Fruit fly (Drosophila melanogaster) whole organism: ENCODE data around the gene CG4597.

Source experiments
- CG8478 ChIP-seq: fragments of >200 bp; optimal IDR thresholded peaks from 2 replicates; lab custom pipeline; 2018; ENCODE audit warnings: inconsistent platforms
- Dll ChIP-seq: fragments of >200 bp; optimal IDR thresholded peaks from 2 replicates; lab custom pipeline; 2017
- EcR ChIP-seq, 2 experiments: fragments of >200 bp; optimal IDR thresholded peaks; 2 replicates each; lab custom pipeline; 2017; ENCODE audit warnings: missing biosample characterization in 2 of 2, missing genetic modification characterization in 2 of 2, missing genetic modification reagents in 2 of 2
- pan ChIP-seq: fragments of >200 bp; optimal IDR thresholded peaks from 2 replicates; lab custom pipeline; 2017
- psq ChIP-seq: fragments of >200 bp; optimal IDR thresholded peaks from 2 replicates; lab custom pipeline; 2017
- usp ChIP-seq: fragments of >200 bp; optimal IDR thresholded peaks from 2 replicates; lab custom pipeline; 2017; ENCODE audit warnings: missing biosample characterization, missing genetic modification characterization, mixed read lengths

The CG4597 gene

dm6 chr3L:5129199-5129598, at the start of gene CG4597:
TSS of gene CG4597 (plus strand) at chr3L:5129499.
- TF ChIP-seq usp, result no peak

dm6 chr3L:5080837-5081236, 48.5 kb upstream of the CG4597 start:
- TF ChIP-seq EcR (GFP tag; optimal IDR thresholded peaks at IDR 0.05; lab: Kevin White, UChicago), result no peak
- no peak for TF ChIP-seq psq (lab: Kevin White, UChicago)
- TF ChIP-seq pan (lab: Kevin White, UChicago), result no peak
- TF ChIP-seq CG8478 (lab: Kevin White, UChicago), result no peak
- no peak for TF ChIP-seq usp

DNA sequence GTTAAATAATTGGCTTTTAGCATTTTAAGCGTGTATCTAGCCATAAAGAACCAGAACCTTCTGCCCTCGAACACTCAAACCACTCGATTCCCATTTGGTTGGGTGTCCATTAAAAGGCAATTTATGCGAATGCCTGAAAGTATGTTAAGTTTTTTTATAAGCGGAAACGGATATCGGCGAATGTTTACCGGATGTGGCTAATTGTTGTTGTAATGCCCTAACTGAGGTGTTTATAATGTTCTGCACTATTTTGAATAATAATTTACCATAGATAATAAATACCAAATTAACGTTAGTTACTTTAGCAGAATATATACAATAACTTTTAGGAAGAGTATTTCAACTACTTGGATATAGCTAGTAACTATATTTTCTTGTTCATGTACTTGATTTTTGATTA, 32.6 kb upstream of the CG4597 start:
- TF ChIP-seq Dll (no peak), EcR (GFP tag; optimal IDR thresholded peaks at IDR 0.05; lab: Kevin White, UChicago) (no peak), psq (lab: Kevin White, UChicago) (no peak), CG8478 (lab: Kevin White, UChicago) (no peak), usp (no peak), pan (lab: Kevin White, UChicago) (no peak)

dm6 chr3L:5102050-5102449, 27.2 kb upstream of the CG4597 start:
- TF ChIP-seq EcR (GFP tag; optimal IDR thresholded peaks at IDR 0.05; lab: Kevin White, UChicago) (no peak), CG8478 (lab: Kevin White, UChicago) (no peak), Dll (no peak), psq (lab: Kevin White, UChicago) (no peak)

DNA sequence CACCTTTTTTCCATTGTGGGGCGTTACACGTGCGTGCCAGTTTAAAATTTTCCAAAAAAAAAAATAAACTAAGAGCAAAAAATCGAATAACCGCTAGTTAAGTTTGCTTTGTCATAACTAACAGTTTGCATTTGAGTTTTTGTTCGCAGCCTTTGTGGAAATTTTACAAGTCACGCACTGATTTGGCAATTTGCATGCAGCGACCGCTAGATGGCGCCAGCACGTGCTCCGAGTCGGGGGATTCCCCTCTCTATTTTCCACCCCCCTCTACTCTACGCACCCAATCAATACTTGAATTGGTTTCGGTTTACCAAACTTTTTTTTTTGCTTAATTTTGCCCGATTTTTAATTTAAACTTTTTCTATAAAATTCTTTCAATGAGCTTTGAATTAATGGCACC, 4.1 kb upstream of the CG4597 start:
- no peak for TF ChIP-seq pan (lab: Kevin White, UChicago)
- no peak for TF ChIP-seq psq (lab: Kevin White, UChicago)
- no peak for TF ChIP-seq usp

DNA sequence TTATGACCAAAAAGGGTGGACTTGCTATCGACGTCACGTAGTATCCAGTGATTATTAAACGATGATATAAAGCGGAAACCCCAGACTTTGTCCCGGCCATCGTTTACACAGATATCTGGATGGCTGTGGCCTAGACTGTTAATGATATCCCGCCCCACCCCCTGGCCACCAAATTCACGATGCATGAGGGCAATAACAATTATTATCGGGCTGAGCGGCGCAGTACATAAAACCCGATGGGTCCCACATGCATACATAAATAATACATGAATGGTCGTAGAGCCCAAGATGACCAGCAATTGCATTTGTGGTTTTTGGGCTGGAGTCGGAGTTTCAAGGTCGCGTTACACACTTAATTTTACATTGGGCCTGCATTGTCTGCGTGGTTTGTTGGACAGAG, 1.7 kb upstream of the CG4597 start:
- no peak for TF ChIP-seq EcR (GFP tag; optimal IDR thresholded peaks at IDR 0.05; lab: Kevin White, UChicago)
- TF ChIP-seq Dll, result no peak
- TF ChIP-seq pan (lab: Kevin White, UChicago), result no peak
- no peak for TF ChIP-seq psq (lab: Kevin White, UChicago)
- TF ChIP-seq CG8478 (lab: Kevin White, UChicago), result no peak
- no peak for TF ChIP-seq usp

DNA sequence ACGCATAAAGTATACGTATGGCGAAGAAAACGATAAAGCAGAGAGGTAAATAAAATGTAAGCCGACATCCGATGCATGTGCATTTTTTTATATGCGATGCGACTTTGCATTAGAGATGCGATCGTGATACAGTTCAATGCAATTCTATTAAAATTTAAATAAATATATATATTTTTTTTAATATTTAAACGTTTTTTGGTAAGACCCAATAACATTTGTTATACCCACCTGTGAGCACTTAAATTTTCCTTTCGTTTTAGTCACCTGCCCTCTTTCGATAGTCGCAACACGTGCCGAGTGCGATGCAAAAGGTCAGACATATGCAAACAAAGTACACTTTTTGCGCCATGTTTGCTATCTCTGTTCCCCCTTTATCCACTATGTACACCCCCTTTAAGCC, 1.1 kb upstream of the CG4597 start:
- no peak for TF ChIP-seq EcR (GFP tag; optimal IDR thresholded peaks at IDR 0.05; lab: Kevin White, UChicago)
- no peak for TF ChIP-seq CG8478 (lab: Kevin White, UChicago)
- TF ChIP-seq psq (lab: Kevin White, UChicago), result no peak
- TF ChIP-seq pan (lab: Kevin White, UChicago), result no peak
- TF ChIP-seq Dll, result no peak
- TF ChIP-seq usp, result no peak

dm6 chr3L:5130508-5130907, 1.2 kb downstream of the CG4597 start:
- no peak for TF ChIP-seq EcR (GFP tag; optimal IDR thresholded peaks at IDR 0.05; lab: Kevin White, UChicago)
- no peak for TF ChIP-seq CG8478 (lab: Kevin White, UChicago)
- TF ChIP-seq psq (lab: Kevin White, UChicago), result no peak
- no peak for TF ChIP-seq Dll
- no peak for TF ChIP-seq usp
- no peak for TF ChIP-seq pan (lab: Kevin White, UChicago)

DNA sequence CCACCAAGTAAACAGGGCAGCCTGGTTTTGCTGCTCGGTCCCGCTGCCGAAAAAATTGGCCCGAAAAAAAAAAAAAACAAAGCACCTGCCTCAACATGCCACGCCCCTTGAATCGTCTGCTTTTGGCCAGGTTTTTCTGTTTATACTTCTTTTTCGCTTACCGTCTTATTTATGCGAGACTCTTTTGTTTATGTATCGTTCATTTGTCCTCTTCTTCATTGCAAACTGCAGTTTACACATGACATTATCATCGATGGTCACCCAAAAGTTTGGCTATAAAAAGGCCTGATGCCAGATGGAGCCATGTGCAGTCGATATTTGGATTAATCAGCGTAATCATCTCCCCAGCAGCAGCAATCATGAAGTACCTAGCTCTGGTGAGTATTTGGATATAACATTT, 1.9 kb downstream of the CG4597 start, which contains the start of gene CG15212:
Gene CG15212, plus strand, starts transcription at position 301 of the 400 bp plus-strand sequence.
- TF ChIP-seq Dll, result no peak
- TF ChIP-seq EcR (GFP tag; optimal IDR thresholded peaks at IDR 0.05; lab: Kevin White, UChicago), result no peak
- TF ChIP-seq pan (lab: Kevin White, UChicago), result no peak
- TF ChIP-seq CG8478 (lab: Kevin White, UChicago), result no peak
- no peak for TF ChIP-seq psq (lab: Kevin White, UChicago)
- TF ChIP-seq usp, result no peak

- TF ChIP-seq usp (no peak), Dll (no peak), EcR (GFP tag; optimal IDR thresholded peaks at IDR 0.05; lab: Kevin White, UChicago) (no peak), CG8478 (lab: Kevin White, UChicago) (no peak), psq (lab: Kevin White, UChicago) (no peak), pan (lab: Kevin White, UChicago) (no peak)
Observed at dm6 chr3L:5132966-5133365, 3.7 kb downstream of the CG4597 start, which contains the start of gene CG15213. TSS of gene CG15213 (minus strand) at chr3L:5133220.

dm6 chr3L:5133704-5134430, 4.6 kb downstream of the CG4597 start, which contains the start of gene Yod1:
TSS of gene Yod1 (plus strand) at chr3L:5133871.
- TF ChIP-seq CG8478 (lab: Kevin White, UChicago), result no peak
- TF ChIP-seq usp, result no peak
- no peak for TF ChIP-seq Dll
- TF ChIP-seq EcR (GFP tag; optimal IDR thresholded peaks at IDR 0.05; lab: Kevin White, UChicago), result no peak
- TF ChIP-seq psq (lab: Kevin White, UChicago), result no peak
- TF ChIP-seq pan (lab: Kevin White, UChicago), result no peak

- TF ChIP-seq EcR (GFP tag; optimal IDR thresholded peaks at IDR 0.05; lab: Kevin White, UChicago) (no peak), Dll (no peak)
Observed at dm6 chr3L:5136123-5136522, 6.8 kb downstream of the CG4597 start, which contains the start of the genes CG10674 and CG4611. TSS of gene CG10674 (minus strand) at chr3L:5136292. TSS of gene CG4611 (plus strand) at chr3L:5136376.

- TF ChIP-seq EcR (GFP tag; optimal IDR thresholded peaks at IDR 0.05; lab: Kevin White, UChicago), result no peak
Observed at dm6 chr3L:5139312-5139711, 10.0 kb downstream of the CG4597 start, which contains the start of the genes Tcs5 and CHMP2B. TSS of gene Tcs5 (minus strand) at chr3L:5139395. TSS of gene CHMP2B (plus strand) at chr3L:5139619.
